Fruit fly (Drosophila melanogaster): ENCODE data around the gene CG34277.
A peak's percentile ranks its signal among the peaks of the same experiment; 100 is the strongest.

Gene CG34277

DNA sequence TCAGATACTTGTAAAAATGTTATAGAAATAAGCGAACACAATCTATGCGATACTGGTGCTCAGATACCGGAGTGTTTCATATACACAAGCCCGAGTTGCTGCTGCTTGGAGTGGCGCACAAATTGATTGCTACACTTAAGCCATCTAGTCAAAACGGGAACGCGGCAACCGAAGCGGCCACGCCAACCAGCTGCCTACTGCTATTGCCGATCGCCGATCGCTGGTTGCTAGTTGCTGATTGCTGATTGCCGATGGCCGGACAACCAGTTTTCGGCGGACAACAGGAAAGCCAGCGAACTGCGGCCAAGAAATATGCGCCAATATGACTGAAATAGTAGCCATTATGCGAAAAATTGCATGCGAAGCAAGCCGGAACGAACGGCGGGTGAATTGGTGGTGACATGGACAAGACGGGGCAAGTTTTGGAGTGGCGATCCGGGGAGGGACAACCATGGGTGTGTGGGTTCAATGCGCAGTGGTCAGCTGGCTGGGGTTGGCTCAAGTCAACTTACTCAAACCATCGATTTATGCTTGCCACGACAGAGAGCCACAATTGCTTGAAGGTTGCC is 20.8 kb downstream of the CG34277 start:
- TF ChIP-seq psq (GFP tag; optimal IDR thresholded peaks at IDR 0.05) (no peak), brk (GFP tag; optimal IDR thresholded peaks at IDR 0.05) (no peak), tai (GFP tag; optimal IDR thresholded peaks at IDR 0.05) (no peak), ey (GFP tag; optimal IDR thresholded peaks at IDR 0.05) (no peak), sv (GFP tag; optimal IDR thresholded peaks at IDR 0.05) (no peak), Rel (GFP tag; optimal IDR thresholded peaks at IDR 0.05) (no peak), Rel (tag; optimal IDR thresholded peaks at IDR 0.05) (no peak)

DNA sequence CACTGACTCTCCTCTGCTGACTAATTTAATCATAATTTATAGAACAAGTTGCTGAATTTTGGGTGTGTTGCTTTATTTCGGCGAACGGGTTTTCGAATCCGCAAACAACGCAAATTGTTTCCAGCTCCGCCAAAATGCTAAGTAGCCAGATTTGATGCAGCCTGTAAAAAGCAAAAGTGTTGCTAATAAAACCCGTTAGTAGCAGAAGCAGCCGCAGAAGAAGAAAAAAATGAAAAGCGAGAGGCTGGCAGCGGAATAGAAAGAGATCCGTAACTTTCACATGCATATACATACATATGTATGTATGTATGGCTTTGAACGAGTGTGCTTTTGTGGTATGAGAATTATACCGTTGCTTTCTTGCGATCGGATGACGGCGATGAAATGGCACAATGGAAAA is 22.7 kb downstream of the CG34277 start:
- peak; percentile 10 for TF ChIP-seq Vsx2 (GFP tag; optimal IDR thresholded peaks at IDR 0.05; ENCODE audit: partially characterized antibody)
- TF ChIP-seq Hr78 (GFP tag; optimal IDR thresholded peaks at IDR 0.05): no peak
- TF ChIP-seq dmrt93B (GFP tag; optimal IDR thresholded peaks at IDR 0.05): no peak

DNA sequence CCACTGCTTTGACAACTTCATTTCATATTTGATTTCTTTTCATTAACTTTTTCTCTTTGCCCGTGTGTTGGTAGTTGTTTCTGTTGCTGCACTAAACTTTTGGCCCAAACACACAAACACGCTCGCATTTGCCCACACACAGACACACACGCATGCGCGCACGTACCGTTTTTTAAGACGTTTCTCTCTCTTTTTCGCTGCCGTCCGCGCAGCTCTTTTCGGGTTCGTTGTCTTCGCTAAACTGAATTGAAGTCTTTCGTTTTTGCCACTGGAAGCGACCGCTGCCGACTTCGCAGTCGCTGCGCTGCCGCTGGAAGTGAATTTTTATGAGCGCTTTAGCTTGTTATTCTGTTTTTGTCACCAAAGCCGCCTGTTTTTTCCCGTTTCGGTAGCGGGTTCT is 23.3 kb downstream of the CG34277 start, which contains the start of gene kkv:
TSS of gene kkv (minus strand) at position 246 of the 400 bp plus-strand sequence.
- TF ChIP-seq dl (GFP tag; optimal IDR thresholded peaks at IDR 0.05; ENCODE audit: insufficient read depth in 1 of 2, partially characterized antibody in 2 of 2) (peak in 1 of 2 experiments; percentile 1), Dif (GFP tag; optimal IDR thresholded peaks at IDR 0.05; ENCODE audit: partially characterized antibody) (peak; percentile 31), Abd-B (GFP tag; optimal IDR thresholded peaks at IDR 0.05) (no peak), dsf (GFP tag; optimal IDR thresholded peaks at IDR 0.05; ENCODE audit: borderline replicate concordance) (no peak), Vsx2 (GFP tag; optimal IDR thresholded peaks at IDR 0.05; ENCODE audit: partially characterized antibody) (peak; percentile 6), Hr78 (GFP tag; optimal IDR thresholded peaks at IDR 0.05) (no peak), Jra (GFP tag; optimal IDR thresholded peaks at IDR 0.05) (no peak), ey (GFP tag; optimal IDR thresholded peaks at IDR 0.05) (no peak), Dfd (GFP tag; optimal IDR thresholded peaks at IDR 0.05) (no peak), tai (GFP tag; optimal IDR thresholded peaks at IDR 0.05) (no peak), rgr (GFP tag; optimal IDR thresholded peaks at IDR 0.05) (no peak), jim (GFP tag; optimal IDR thresholded peaks at IDR 0.05) (no peak), N (GFP tag; optimal IDR thresholded peaks at IDR 0.05) (no peak), Rel (GFP tag; optimal IDR thresholded peaks at IDR 0.05) (no peak), Rel (tag; optimal IDR thresholded peaks at IDR 0.05) (peak; percentile 14), OdsH (GFP tag; optimal IDR thresholded peaks at IDR 0.05) (no peak), h (GFP tag; optimal IDR thresholded peaks at IDR 0.05) (no peak), Myc (optimal IDR thresholded peaks at IDR 0.05) (no peak), Sp1 (GFP tag; optimal IDR thresholded peaks at IDR 0.05) (no peak), CG32264 (GFP tag; optimal IDR thresholded peaks at IDR 0.05) (no peak), lola (GFP tag; optimal IDR thresholded peaks at IDR 0.05) (no peak), GATAd (GFP tag; optimal IDR thresholded peaks at IDR 0.05) (no peak), pan (optimal IDR thresholded peaks at IDR 0.05) (no peak), sage (GFP tag; optimal IDR thresholded peaks at IDR 0.05) (no peak), foxo (GFP tag; optimal IDR thresholded peaks at IDR 0.05) (no peak), CrebA (GFP tag; optimal IDR thresholded peaks at IDR 0.05; ENCODE audit: borderline replicate concordance) (no peak), psq (GFP tag; optimal IDR thresholded peaks at IDR 0.05) (no peak), Hr83 (GFP tag; optimal IDR thresholded peaks at IDR 0.05; ENCODE audit: poor library complexity, severe bottlenecking) (no peak), fru (GFP tag; optimal IDR thresholded peaks at IDR 0.05) (no peak), dmrt93B (GFP tag; optimal IDR thresholded peaks at IDR 0.05) (no peak), CG9705 (GFP tag; optimal IDR thresholded peaks at IDR 0.05) (no peak), br (GFP tag; optimal IDR thresholded peaks at IDR 0.05) (no peak), woc (GFP tag; optimal IDR thresholded peaks at IDR 0.05) (no peak)

DNA sequence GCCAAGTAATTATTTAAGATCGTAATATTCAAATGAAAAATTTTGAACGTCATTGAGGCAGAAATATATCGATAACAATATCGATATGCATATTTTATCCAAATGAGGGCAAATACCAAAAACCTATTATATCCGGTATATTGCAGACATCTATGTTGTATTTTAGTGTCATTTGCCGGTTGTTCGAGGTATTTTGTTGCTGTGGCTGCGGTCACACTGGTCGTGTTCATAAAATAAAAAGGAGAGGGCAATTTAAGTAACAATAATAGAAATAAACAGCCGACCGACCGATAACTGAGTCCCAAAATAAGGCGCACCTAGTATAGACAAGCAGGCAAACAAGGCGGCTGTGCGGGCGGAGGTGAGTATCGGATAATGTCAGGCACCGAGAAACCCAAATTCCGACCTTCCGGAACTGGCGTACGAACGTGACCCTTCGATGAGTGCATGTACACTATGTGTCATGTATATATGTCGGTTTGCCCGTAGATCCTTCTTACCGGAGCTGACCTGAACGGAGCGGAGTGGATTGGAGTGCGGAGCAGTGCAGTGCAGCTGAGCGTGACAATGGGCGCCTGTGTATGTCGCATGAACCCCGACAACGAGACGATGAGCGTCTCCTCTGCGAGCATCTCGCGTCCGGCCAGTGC is 24.5 kb downstream of the CG34277 start, which contains the start of gene CG1172:
TSS of gene CG1172 (plus strand) at position 181 of the 650 bp plus-strand sequence.
- TF ChIP-seq h (GFP tag; optimal IDR thresholded peaks at IDR 0.05) (peak; percentile 18), ey (GFP tag; optimal IDR thresholded peaks at IDR 0.05) (no peak), Myc (optimal IDR thresholded peaks at IDR 0.05) (no peak), Mio (GFP tag; optimal IDR thresholded peaks at IDR 0.05) (no peak), woc (GFP tag; optimal IDR thresholded peaks at IDR 0.05) (no peak), pan (optimal IDR thresholded peaks at IDR 0.05) (no peak), Dif (GFP tag; optimal IDR thresholded peaks at IDR 0.05; ENCODE audit: partially characterized antibody) (no peak), tai (GFP tag; optimal IDR thresholded peaks at IDR 0.05) (no peak), CrebA (GFP tag; optimal IDR thresholded peaks at IDR 0.05; ENCODE audit: borderline replicate concordance) (no peak), Dfd (GFP tag; optimal IDR thresholded peaks at IDR 0.05) (no peak), Hr78 (GFP tag; optimal IDR thresholded peaks at IDR 0.05) (no peak), HLH106 (tag; optimal IDR thresholded peaks at IDR 0.05) (peak; percentile 8), GATAd (GFP tag; optimal IDR thresholded peaks at IDR 0.05) (no peak), Vsx2 (GFP tag; optimal IDR thresholded peaks at IDR 0.05; ENCODE audit: partially characterized antibody) (no peak), Jra (GFP tag; optimal IDR thresholded peaks at IDR 0.05) (no peak), N (GFP tag; optimal IDR thresholded peaks at IDR 0.05) (no peak), dmrt93B (GFP tag; optimal IDR thresholded peaks at IDR 0.05) (no peak), brk (GFP tag; optimal IDR thresholded peaks at IDR 0.05) (no peak), Abd-B (GFP tag; optimal IDR thresholded peaks at IDR 0.05) (no peak), dl (GFP tag; optimal IDR thresholded peaks at IDR 0.05; ENCODE audit: insufficient read depth in 1 of 2, partially characterized antibody in 2 of 2) (no peak), psq (GFP tag; optimal IDR thresholded peaks at IDR 0.05) (no peak), usp (GFP tag; optimal IDR thresholded peaks at IDR 0.05) (no peak), sage (GFP tag; optimal IDR thresholded peaks at IDR 0.05) (no peak), sv (GFP tag; optimal IDR thresholded peaks at IDR 0.05) (no peak), dsf (GFP tag; optimal IDR thresholded peaks at IDR 0.05; ENCODE audit: borderline replicate concordance) (no peak), Hnf4 (GFP tag; optimal IDR thresholded peaks at IDR 0.05) (no peak), CG9705 (GFP tag; optimal IDR thresholded peaks at IDR 0.05) (peak; percentile 12), OdsH (GFP tag; optimal IDR thresholded peaks at IDR 0.05) (peak; percentile 12), CG32264 (GFP tag; optimal IDR thresholded peaks at IDR 0.05) (no peak)

Measured in whole organism, wandering third instar larva.